Worm (Caenorhabditis elegans) whole organism, young adult: Measurements from ENCODE around the gene C05D9.9.

Source experiments
- F22D6.2 ChIP-seq: sonication (generic microtip); optimal IDR thresholded peaks from 2 replicates; lab custom pipeline; 2016; ENCODE audit warnings: mild to moderate bottlenecking, missing genetic modification characterization, missing compliant biosample characterization
- athp-1 ChIP-seq: sonication (generic microtip); optimal IDR thresholded peaks from 2 replicates; lab custom pipeline; 2017; ENCODE audit warnings: mild to moderate bottlenecking, missing genetic modification characterization, missing compliant biosample characterization
- cebp-1 ChIP-seq, 2 experiments: fragments of 200-800 bp in 1 of 2; sonication (Bioruptor generic) in 1 of 2; sonication (generic microtip) in 1 of 2; IDR thresholded peaks in 1 of 2; optimal IDR thresholded peaks in 1 of 2; 2 replicates each; pipeline versions ENCODE4 v1.3.6 to Lab custom; 2017 to 2022; ENCODE audit warnings: missing compliant biosample characterization in 2 of 2, missing genetic modification characterization in 2 of 2, mild to moderate bottlenecking in 1 of 2, missing genetic modification reagents in 1 of 2, moderate library complexity in 1 of 2
- cebp-2 ChIP-seq: fragments of 200-800 bp; sonication (Bioruptor generic); IDR thresholded peaks from 2 replicates; pipeline ENCODE4 v1.3.6; 2022; ENCODE audit warnings: missing genetic modification characterization, missing compliant biosample characterization
- ceh-27 ChIP-seq: fragments of 200-800 bp; sonication (Bioruptor generic); optimal IDR thresholded peaks from 2 replicates; lab custom pipeline; 2018; ENCODE audit warnings: mild to moderate bottlenecking, missing genetic modification characterization, moderate library complexity, missing compliant biosample characterization
- chd-7 ChIP-seq: sonication (generic microtip); optimal IDR thresholded peaks from 2 replicates; lab custom pipeline; 2016; ENCODE audit warnings: mild to moderate bottlenecking, missing genetic modification characterization, moderate library complexity, missing compliant biosample characterization
- lin-35 ChIP-seq, 3 experiments: fragments of 150-350 bp in 2 of 3; sonication (generic microtip) in 1 of 3; optimal IDR thresholded peaks; 2 replicates each; lab custom pipeline; 2014 to 2018; ENCODE audit warnings: missing biosample characterization in 3 of 3, missing genetic modification characterization in 3 of 3, missing genetic modification reagents in 3 of 3
- lin-54 ChIP-seq: fragments of 200-800 bp; sonication (Bioruptor generic); optimal IDR thresholded peaks from 2 replicates; lab custom pipeline; 2018; ENCODE audit warnings: mild to moderate bottlenecking, missing genetic modification characterization, missing compliant biosample characterization
- madf-6 ChIP-seq: fragments of 200-800 bp; sonication (Bioruptor generic); IDR thresholded peaks from 2 replicates; pipeline ENCODE4 v1.3.6; 2022; ENCODE audit warnings: missing genetic modification reagents, missing genetic modification characterization, missing compliant biosample characterization
- mxl-1 ChIP-seq: sonication (generic microtip); optimal IDR thresholded peaks from 2 replicates; lab custom pipeline; 2016; ENCODE audit warnings: missing genetic modification characterization, missing compliant biosample characterization
- sptf-2 ChIP-seq: fragments of 200-800 bp; sonication (Bioruptor generic); optimal IDR thresholded peaks from 2 replicates; lab custom pipeline; 2018; ENCODE audit warnings: mild to moderate bottlenecking, missing genetic modification characterization, missing compliant biosample characterization
- unc-130 ChIP-seq: sonication (generic microtip); optimal IDR thresholded peaks from 2 replicates; lab custom pipeline; 2016; ENCODE audit warnings: missing genetic modification reagents, missing genetic modification characterization, missing compliant biosample characterization
- unc-62 ChIP-seq: fragments of 150-350 bp; optimal IDR thresholded peaks from 2 replicates; lab custom pipeline; 2014; ENCODE audit warnings: missing biosample characterization, missing genetic modification reagents, missing genetic modification characterization
- xnd-1 ChIP-seq: sonication (generic microtip); optimal IDR thresholded peaks from 2 replicates; lab custom pipeline; 2016; ENCODE audit warnings: missing genotype, missing genetic modification reagents, missing genetic modification characterization, missing compliant biosample characterization

ce11 chrX:1124146-1124545 lies at the start of gene C05D9.9:
- TF ChIP-seq chd-7 (tag; lab: Kevin White, UChicago) (no peak), mxl-1 (tag; lab: Kevin White, UChicago) (no peak), ceh-27 (GFP tag; lab: Kevin White, UChicago) (no peak), unc-130 (no peak), F22D6.2 (tag; lab: Kevin White, UChicago) (no peak), lin-54 (GFP tag; lab: Kevin White, UChicago) (no peak), lin-35 (GFP tag; optimal IDR thresholded peaks at IDR 0.05; lab: Kevin White, UChicago) (no peak), cebp-2 (GFP tag; lab: Robert Waterston, UW) (no peak), xnd-1 (tag; lab: Kevin White, UChicago) (no peak), sptf-2 (GFP tag; lab: Kevin White, UChicago) (no peak), madf-6 (GFP tag; lab: Robert Waterston, UW) (no peak), unc-62 (no peak), cebp-1 (GFP tag; IDR thresholded peaks at IDR 0.05; lab: Robert Waterston, UW) (no peak), cebp-1 (tag; optimal IDR thresholded peaks at IDR 0.05; lab: Kevin White, UChicago) (no peak), athp-1 (tag; lab: Kevin White, UChicago) (no peak)
